Fruit fly (Drosophila melanogaster): ENCODE measurements around the gene CG17568.

Gene CG17568

dm6 chr2L:19168095-19168697, 13.3 kb downstream of the CG17568 start:
- TF ChIP-seq rn (GFP tag; IDR thresholded peaks at IDR 0.05), result no peak
- no peak for TF ChIP-seq CG14655 (GFP tag; optimal IDR thresholded peaks at IDR 0.05)
- TF ChIP-seq Snoo (tag; optimal IDR thresholded peaks at IDR 0.05), result no peak
- TF ChIP-seq CG4496 (GFP tag; IDR thresholded peaks at IDR 0.05), result no peak
- no peak for TF ChIP-seq Pif1B (GFP tag; optimal IDR thresholded peaks at IDR 0.05)
- no peak for TF ChIP-seq CG8301 (tag; optimal IDR thresholded peaks at IDR 0.05)
- TF ChIP-seq CG10348 (GFP tag; IDR thresholded peaks at IDR 0.05), result no peak
- TF ChIP-seq CG32121 (GFP tag; IDR thresholded peaks at IDR 0.05), result no peak
- TF ChIP-seq CG13204 (GFP tag; optimal IDR thresholded peaks at IDR 0.05), result no peak
- no peak for TF ChIP-seq fd96Ca (GFP tag; IDR thresholded peaks at IDR 0.05)
- TF ChIP-seq D1 (tag; optimal IDR thresholded peaks at IDR 0.05), result no peak
- TF ChIP-seq CG15710 (tag; optimal IDR thresholded peaks at IDR 0.05), result no peak
- no peak for TF ChIP-seq CG9948 (tag; optimal IDR thresholded peaks at IDR 0.05)
- no peak for TF ChIP-seq CG34367 (tag; optimal IDR thresholded peaks at IDR 0.05)
- no peak for TF ChIP-seq Pif1A (GFP tag; optimal IDR thresholded peaks at IDR 0.05)

DNA sequence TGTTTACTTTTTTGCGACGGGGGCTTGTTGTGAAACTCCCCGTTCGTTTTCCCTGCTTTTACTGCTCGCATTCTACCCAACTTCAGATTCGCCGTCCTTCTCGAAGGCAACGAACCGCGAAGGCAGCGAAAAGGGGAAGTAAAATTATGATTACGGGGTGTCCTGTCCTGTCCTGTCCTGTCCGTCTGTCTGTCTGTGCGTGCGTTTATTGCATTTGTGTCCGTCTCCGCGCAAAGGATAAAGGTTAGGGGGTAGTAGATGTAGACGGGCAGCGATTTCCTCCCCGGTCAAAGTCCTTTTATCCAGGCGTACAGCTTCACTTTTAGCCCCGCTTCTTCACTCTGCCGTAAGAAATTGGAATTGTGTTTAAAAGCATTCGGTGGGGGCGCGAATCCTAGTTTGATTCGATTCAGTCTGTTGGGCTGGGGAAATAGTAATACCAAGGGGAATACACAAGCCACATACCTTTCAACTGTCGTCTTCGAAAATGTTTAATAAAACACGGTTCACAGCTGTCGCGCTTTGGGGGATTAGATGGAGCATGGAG, 14.3 kb downstream of the CG17568 start:
- TF ChIP-seq CG17806 (tag; optimal IDR thresholded peaks at IDR 0.05) (no peak), CG9948 (tag; optimal IDR thresholded peaks at IDR 0.05) (no peak), CG4496 (GFP tag; IDR thresholded peaks at IDR 0.05) (no peak), EcR (GFP tag; optimal IDR thresholded peaks at IDR 0.05) (no peak), CG13204 (GFP tag; optimal IDR thresholded peaks at IDR 0.05) (no peak), gl (tag; optimal IDR thresholded peaks at IDR 0.05) (no peak), CG34367 (tag; optimal IDR thresholded peaks at IDR 0.05) (no peak), Pif1A (GFP tag; optimal IDR thresholded peaks at IDR 0.05) (no peak), CG10348 (GFP tag; IDR thresholded peaks at IDR 0.05) (no peak), CG15710 (tag; optimal IDR thresholded peaks at IDR 0.05) (no peak), Ets98B (GFP tag; IDR thresholded peaks at IDR 0.05) (no peak), CG8159 (tag; optimal IDR thresholded peaks at IDR 0.05) (no peak), fd96Ca (GFP tag; IDR thresholded peaks at IDR 0.05) (no peak), D1 (tag; optimal IDR thresholded peaks at IDR 0.05) (no peak), CG8301 (tag; optimal IDR thresholded peaks at IDR 0.05) (no peak), CG14655 (GFP tag; optimal IDR thresholded peaks at IDR 0.05) (no peak), Snoo (tag; optimal IDR thresholded peaks at IDR 0.05) (no peak), rn (GFP tag; IDR thresholded peaks at IDR 0.05) (no peak), CG32121 (GFP tag; IDR thresholded peaks at IDR 0.05) (no peak)

DNA sequence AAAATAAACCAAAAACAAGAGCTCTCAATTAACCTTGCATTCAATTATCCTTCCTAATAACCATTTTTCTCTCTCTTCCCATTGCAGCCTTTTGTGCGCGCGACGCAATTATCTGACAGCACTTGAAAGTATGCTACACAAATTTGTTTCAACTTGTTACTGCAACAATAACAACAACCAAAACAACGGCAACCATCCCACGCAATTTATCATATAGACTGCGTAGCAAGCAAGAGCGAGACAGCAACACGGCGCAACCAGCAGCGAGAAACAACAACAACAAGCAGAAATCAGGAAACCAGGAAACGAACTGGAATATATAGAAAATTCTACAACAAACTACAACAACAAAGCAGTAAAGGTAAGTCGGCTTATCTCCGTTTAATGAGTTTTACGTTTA, 15.5 kb downstream of the CG17568 start:
- TF ChIP-seq EcR (GFP tag; optimal IDR thresholded peaks at IDR 0.05), result peak; percentile 22
- 0 out of 2 replicates have a peak, but pooled peaks have one; percentile 10 for TF ChIP-seq Ets98B (GFP tag; IDR thresholded peaks at IDR 0.05)
- peak; percentile 14; the same call in 1 of the 2 replicates for TF ChIP-seq CG32121 (GFP tag; IDR thresholded peaks at IDR 0.05)
- no peak for TF ChIP-seq CG4496 (GFP tag; IDR thresholded peaks at IDR 0.05)
- no peak for TF ChIP-seq CG8301 (tag; optimal IDR thresholded peaks at IDR 0.05)
- no peak for TF ChIP-seq CG8159 (tag; optimal IDR thresholded peaks at IDR 0.05)
- TF ChIP-seq CG9948 (tag; optimal IDR thresholded peaks at IDR 0.05), result no peak

DNA sequence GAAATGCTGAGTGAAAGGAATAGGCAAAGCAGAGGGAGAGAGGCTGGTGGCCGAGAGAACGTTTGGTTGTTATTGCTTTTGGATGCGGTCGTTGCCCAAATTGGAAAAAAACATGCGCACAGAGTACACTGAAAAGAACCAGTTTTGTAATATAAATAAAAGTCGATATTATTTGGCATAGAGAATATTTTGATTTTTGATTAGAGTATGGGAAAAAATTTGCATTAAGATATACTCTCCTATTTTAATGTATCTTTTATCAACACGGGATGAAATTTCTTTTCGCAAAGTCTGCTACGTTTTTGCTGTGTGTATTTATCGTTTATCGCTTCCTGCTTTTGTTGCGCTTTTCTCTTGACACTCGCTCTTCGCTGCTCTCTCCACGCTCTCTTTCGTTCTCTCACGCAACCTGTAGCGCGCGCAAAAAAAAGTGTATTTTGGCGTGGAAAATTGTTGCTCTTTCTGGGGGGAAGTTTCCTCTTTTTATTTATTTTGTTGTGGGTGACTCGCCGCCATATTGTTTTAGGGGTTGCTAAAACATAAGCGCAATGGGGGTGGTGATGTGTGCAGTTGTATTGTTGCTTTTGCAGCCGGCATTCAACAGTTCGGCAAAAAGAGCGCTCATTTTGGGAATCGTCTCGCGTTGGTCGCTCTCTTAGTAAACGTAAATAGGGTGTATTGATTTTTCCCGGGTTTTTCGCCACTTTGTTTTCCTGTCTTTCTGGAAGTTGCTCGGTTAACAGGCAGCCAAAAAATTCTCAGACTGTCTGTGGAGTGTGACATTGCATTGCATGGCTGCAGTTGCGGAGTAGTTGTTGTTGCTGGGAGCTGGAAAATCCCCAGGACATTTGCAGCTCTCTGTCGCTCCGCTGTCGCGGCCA, 16.3 kb downstream of the CG17568 start:
- TF ChIP-seq Ets98B (GFP tag; IDR thresholded peaks at IDR 0.05) (peak; percentile 99), D1 (tag; optimal IDR thresholded peaks at IDR 0.05) (peak; percentile 85), fd96Ca (GFP tag; IDR thresholded peaks at IDR 0.05) (peak; percentile 93), rn (GFP tag; IDR thresholded peaks at IDR 0.05) (peak; percentile 96), gl (tag; optimal IDR thresholded peaks at IDR 0.05) (peak; percentile 85), CG4496 (GFP tag; IDR thresholded peaks at IDR 0.05) (peak; percentile 98), CG15710 (tag; optimal IDR thresholded peaks at IDR 0.05) (peak; percentile 87), Snoo (tag; optimal IDR thresholded peaks at IDR 0.05) (peak; percentile 96), CG32121 (GFP tag; IDR thresholded peaks at IDR 0.05) (peak; percentile 98), CG13204 (GFP tag; optimal IDR thresholded peaks at IDR 0.05) (peak; percentile 67), CG10348 (GFP tag; IDR thresholded peaks at IDR 0.05) (peak; percentile 82), Pif1B (GFP tag; optimal IDR thresholded peaks at IDR 0.05) (peak; percentile 86), CG14655 (GFP tag; optimal IDR thresholded peaks at IDR 0.05) (peak; percentile 98), CG17806 (tag; optimal IDR thresholded peaks at IDR 0.05) (peak; percentile 92), CG8301 (tag; optimal IDR thresholded peaks at IDR 0.05) (peak; percentile 99), CG9948 (tag; optimal IDR thresholded peaks at IDR 0.05) (peak; percentile 91), CG34367 (tag; optimal IDR thresholded peaks at IDR 0.05) (peak; percentile 84), Pif1A (GFP tag; optimal IDR thresholded peaks at IDR 0.05) (peak; percentile 97), CG12605 (GFP tag; IDR thresholded peaks at IDR 0.05) (peak; percentile 96), CG8159 (tag; optimal IDR thresholded peaks at IDR 0.05) (peak; percentile 92), EcR (GFP tag; optimal IDR thresholded peaks at IDR 0.05) (peak; percentile 79)

dm6 chr2L:19163975-19164371, 17.5 kb downstream of the CG17568 start:
- TF ChIP-seq D1 (tag; optimal IDR thresholded peaks at IDR 0.05), result no peak
- no peak for TF ChIP-seq CG4496 (GFP tag; IDR thresholded peaks at IDR 0.05)
- no peak for TF ChIP-seq Pif1A (GFP tag; optimal IDR thresholded peaks at IDR 0.05)
- no peak for TF ChIP-seq fd96Ca (GFP tag; IDR thresholded peaks at IDR 0.05)
- no peak for TF ChIP-seq CG32121 (GFP tag; IDR thresholded peaks at IDR 0.05)
- no peak for TF ChIP-seq gl (tag; optimal IDR thresholded peaks at IDR 0.05)
- TF ChIP-seq CG12605 (GFP tag; IDR thresholded peaks at IDR 0.05), result no peak
